Worm (Caenorhabditis elegans) whole organism, L3 larva: ENCODE data around the gene F26A1.7.

ENCODE experiments used
- R02D3.7 ChIP-seq: fragments of 150-350 bp; optimal IDR thresholded peaks from 2 replicates; lab custom pipeline; 2014; ENCODE audit warnings: missing biosample characterization, missing genetic modification characterization
- ZK546.5 ChIP-seq: sonication (generic microtip); optimal IDR thresholded peaks from 2 replicates; lab custom pipeline; 2017; ENCODE audit warnings: missing biosample characterization, missing genetic modification characterization
- ceh-16 ChIP-seq: sonication (generic microtip); optimal IDR thresholded peaks from 2 replicates; lab custom pipeline; 2017; ENCODE audit warnings: missing biosample characterization, missing genetic modification characterization
- ceh-28 ChIP-seq: fragments of 150-350 bp; optimal IDR thresholded peaks from 2 replicates; lab custom pipeline; 2014; ENCODE audit warnings: missing biosample characterization, missing genetic modification reagents, missing genetic modification characterization
- ceh-82 ChIP-seq: fragments of 150-350 bp; optimal IDR thresholded peaks from 2 replicates; lab custom pipeline; 2014; ENCODE audit warnings: missing biosample characterization, missing genetic modification characterization
- egl-27 ChIP-seq: sonication (generic microtip); optimal IDR thresholded peaks from 4 replicates; lab custom pipeline; 2017; ENCODE audit warnings: missing biosample characterization, missing genetic modification reagents, missing genetic modification characterization
- egl-5 ChIP-seq: fragments of 150-350 bp; optimal IDR thresholded peaks from 2 replicates; lab custom pipeline; 2017; ENCODE audit warnings: missing biosample characterization, missing genetic modification reagents, missing genetic modification characterization, inconsistent platforms
- elt-1 ChIP-seq: fragments of 150-350 bp; optimal IDR thresholded peaks from 2 replicates; lab custom pipeline; 2014; ENCODE audit warnings: missing biosample characterization, missing genetic modification characterization
- elt-2 ChIP-seq: sonication (generic microtip); optimal IDR thresholded peaks from 2 replicates; lab custom pipeline; 2016; ENCODE audit warnings: missing genetic modification reagents, mild to moderate bottlenecking, missing genetic modification characterization, missing compliant biosample characterization
- eor-1 ChIP-seq, 2 experiments: fragments of 150-350 bp; optimal IDR thresholded peaks; 2 replicates each; lab custom pipeline; 2014 to 2018; ENCODE audit warnings: missing biosample characterization in 2 of 2, missing genetic modification characterization in 2 of 2
- hmg-11 ChIP-seq: sonication (generic microtip); optimal IDR thresholded peaks from 2 replicates; lab custom pipeline; 2016; ENCODE audit warnings: missing genetic modification characterization, missing compliant biosample characterization
- jun-1 ChIP-seq: fragments of 150-350 bp; optimal IDR thresholded peaks from 2 replicates; lab custom pipeline; 2014; ENCODE audit warnings: missing biosample characterization, missing genetic modification reagents, missing genetic modification characterization
- lin-15B ChIP-seq: fragments of 150-350 bp; optimal IDR thresholded peaks from 2 replicates; lab custom pipeline; 2014; ENCODE audit warnings: missing biosample characterization, missing genetic modification characterization
- lin-39 ChIP-seq: fragments of 150-350 bp; optimal IDR thresholded peaks from 2 replicates; lab custom pipeline; 2018; ENCODE audit warnings: missing biosample characterization, missing genetic modification reagents, missing genetic modification characterization
- lsy-12 ChIP-seq: sonication (generic microtip); optimal IDR thresholded peaks from 2 replicates; lab custom pipeline; 2016; ENCODE audit warnings: mild to moderate bottlenecking, missing genetic modification characterization, missing compliant biosample characterization
- mml-1 ChIP-seq: fragments of 150-350 bp; sonication (generic microtip); optimal IDR thresholded peaks from 3 replicates; lab custom pipeline; 2014; ENCODE audit warnings: missing biosample characterization, missing genetic modification characterization
- nfya-1 ChIP-seq: sonication (generic microtip); optimal IDR thresholded peaks from 2 replicates; lab custom pipeline; 2017; ENCODE audit warnings: missing genetic modification characterization, mild to moderate bottlenecking, missing compliant biosample characterization, antibody characterized with exemption, moderate library complexity; ENCODE audit not compliant: insufficient read depth
- nhr-12 ChIP-seq: fragments of 150-350 bp; optimal IDR thresholded peaks from 2 replicates; lab custom pipeline; 2014; ENCODE audit warnings: missing biosample characterization, missing genetic modification characterization
- nhr-23 ChIP-seq: fragments of 150-350 bp; optimal IDR thresholded peaks from 2 replicates; lab custom pipeline; 2014; ENCODE audit warnings: missing biosample characterization, missing genetic modification reagents, missing genetic modification characterization
- nhr-237 ChIP-seq: fragments of 150-350 bp; optimal IDR thresholded peaks from 2 replicates; lab custom pipeline; 2014; ENCODE audit warnings: missing biosample characterization, missing genetic modification characterization
- nhr-25 ChIP-seq: sonication (generic microtip); optimal IDR thresholded peaks from 2 replicates; lab custom pipeline; 2017; ENCODE audit warnings: missing biosample characterization, missing genetic modification characterization
- nhr-28 ChIP-seq: fragments of 150-350 bp; optimal IDR thresholded peaks from 2 replicates; lab custom pipeline; 2014; ENCODE audit warnings: missing biosample characterization, missing genetic modification characterization
- nhr-43 ChIP-seq: sonication (generic microtip); optimal IDR thresholded peaks from 2 replicates; lab custom pipeline; 2016; ENCODE audit warnings: mild to moderate bottlenecking, missing genetic modification characterization, missing compliant biosample characterization; ENCODE audit not compliant: poor library complexity, severe bottlenecking
- nhr-67 ChIP-seq: fragments of 150-350 bp; optimal IDR thresholded peaks from 2 replicates; lab custom pipeline; 2014; ENCODE audit warnings: missing biosample characterization, missing genetic modification characterization
- nhr-76 ChIP-seq: fragments of 150-350 bp; sonication (generic microtip); optimal IDR thresholded peaks from 5 replicates; lab custom pipeline; 2014; ENCODE audit warnings: missing biosample characterization, missing genetic modification characterization
- nhr-77 ChIP-seq: fragments of 150-350 bp; optimal IDR thresholded peaks from 2 replicates; lab custom pipeline; 2014; ENCODE audit warnings: missing biosample characterization, missing genetic modification characterization
- pha-4 ChIP-seq: fragments of 150-350 bp; optimal IDR thresholded peaks from 2 replicates; lab custom pipeline; 2014; ENCODE audit warnings: missing biosample characterization, missing genetic modification reagents, missing genetic modification characterization
- pqm-1 ChIP-seq: fragments of 150-350 bp; optimal IDR thresholded peaks from 2 replicates; lab custom pipeline; 2017; ENCODE audit warnings: missing biosample characterization, missing genetic modification characterization, inconsistent platforms
- sea-2 ChIP-seq: fragments of 150-350 bp; sonication (generic microtip); optimal IDR thresholded peaks from 4 replicates; lab custom pipeline; 2014; ENCODE audit warnings: missing biosample characterization, missing genetic modification reagents, missing genetic modification characterization
- skn-1 ChIP-seq: fragments of 150-350 bp; optimal IDR thresholded peaks from 2 replicates; lab custom pipeline; 2014; ENCODE audit warnings: missing biosample characterization, missing genetic modification characterization
- tbx-2 ChIP-seq: sonication (generic microtip); optimal IDR thresholded peaks from 2 replicates; lab custom pipeline; 2016; ENCODE audit warnings: mild to moderate bottlenecking, missing genetic modification characterization, missing compliant biosample characterization
- unc-39 ChIP-seq: sonication (generic microtip); optimal IDR thresholded peaks from 4 replicates; lab custom pipeline; 2017; ENCODE audit warnings: missing biosample characterization, missing genetic modification characterization
- unc-62 ChIP-seq: fragments of 150-350 bp; sonication (generic microtip); optimal IDR thresholded peaks from 4 replicates; lab custom pipeline; 2014; ENCODE audit warnings: missing biosample characterization, missing genetic modification reagents, missing genetic modification characterization
- zag-1 ChIP-seq: fragments of 150-350 bp; optimal IDR thresholded peaks from 2 replicates; lab custom pipeline; 2014; ENCODE audit warnings: missing biosample characterization, missing genetic modification characterization
- ztf-4 ChIP-seq: fragments of 150-350 bp; optimal IDR thresholded peaks from 2 replicates; lab custom pipeline; 2014; ENCODE audit warnings: missing biosample characterization, missing genetic modification characterization

Gene F26A1.7

ce11 chrIII:4817240-4817639 lies 2.5 kb downstream of the F26A1.7 start, which contains the start of gene F26A1.4:
Gene F26A1.4, plus strand, starts transcription at chrIII:4817540.
- TF ChIP-seq nhr-28 (tag; lab: Kevin White, UChicago): no peak
- no peak for TF ChIP-seq pqm-1 (tag; lab: Kevin White, UChicago)
- no peak for TF ChIP-seq eor-1 (tag; optimal IDR thresholded peaks at IDR 0.05; lab: Kevin White, UChicago)
- no peak for TF ChIP-seq nhr-77 (tag; lab: Kevin White, UChicago)
- no peak for TF ChIP-seq skn-1 (tag; lab: Kevin White, UChicago)
- TF ChIP-seq nhr-23 (tag; lab: Kevin White, UChicago): no peak
- no peak for TF ChIP-seq lsy-12
- TF ChIP-seq nhr-25 (tag; lab: Kevin White, UChicago): no peak
- TF ChIP-seq nhr-237 (tag; lab: Kevin White, UChicago): no peak
- TF ChIP-seq ceh-16 (tag; lab: Kevin White, UChicago): no peak
- TF ChIP-seq zag-1: no peak
- no peak for TF ChIP-seq nhr-12 (tag; lab: Kevin White, UChicago)
- TF ChIP-seq lin-39: no peak
- TF ChIP-seq elt-1 (tag; lab: Kevin White, UChicago): no peak
- no peak for TF ChIP-seq egl-27
- TF ChIP-seq hmg-11 (tag; lab: Kevin White, UChicago): no peak

ce11 chrIII:4814730-4815129 lies 5.0 kb downstream of the F26A1.7 start, which contains the start of gene arl-6:
Gene arl-6, minus strand, starts transcription at chrIII:4814830.
- TF ChIP-seq ztf-4 (tag; lab: Kevin White, UChicago) (no peak), nhr-67 (tag; lab: Kevin White, UChicago) (no peak), eor-1 (tag; optimal IDR thresholded peaks at IDR 0.05; lab: Kevin White, UChicago) (no peak), unc-39 (tag; lab: Kevin White, UChicago) (no peak), R02D3.7 (tag; lab: Kevin White, UChicago) (no peak), nhr-237 (tag; lab: Kevin White, UChicago) (no peak), egl-5 (no peak), hmg-11 (tag; lab: Kevin White, UChicago) (no peak), pha-4 (no peak), nhr-28 (tag; lab: Kevin White, UChicago) (no peak), unc-62 (GFP tag; lab: Kevin White, UChicago) (no peak), nhr-76 (tag; lab: Kevin White, UChicago) (no peak), jun-1 (tag; lab: Kevin White, UChicago) (no peak), lin-15B (tag; lab: Kevin White, UChicago) (no peak), ceh-16 (tag; lab: Kevin White, UChicago) (no peak), elt-2 (tag; lab: Kevin White, UChicago) (no peak), sea-2 (GFP tag; lab: Kevin White, UChicago) (no peak), nhr-23 (tag; lab: Kevin White, UChicago) (no peak)

ce11 chrIII:4811195-4811594 lies 8.5 kb downstream of the F26A1.7 start, which contains the start of gene C38D4.7:
Gene C38D4.7, minus strand, starts transcription at chrIII:4811295.
- TF ChIP-seq unc-62 (GFP tag; lab: Kevin White, UChicago): no peak
- TF ChIP-seq elt-2 (tag; lab: Kevin White, UChicago): no peak
- no peak for TF ChIP-seq ceh-82 (tag; lab: Kevin White, UChicago)
- TF ChIP-seq, all 47 proteins: peak for 0

- TF ChIP-seq R02D3.7 (tag; lab: Kevin White, UChicago) (no peak), sea-2 (GFP tag; lab: Kevin White, UChicago) (no peak), zag-1 (no peak), hmg-11 (tag; lab: Kevin White, UChicago) (no peak), ztf-4 (tag; lab: Kevin White, UChicago) (no peak), lin-15B (tag; lab: Kevin White, UChicago) (no peak), ceh-28 (tag; lab: Kevin White, UChicago) (no peak), nhr-76 (tag; lab: Kevin White, UChicago) (no peak), nhr-43 (tag; lab: Kevin White, UChicago) (no peak), egl-5 (no peak), nhr-28 (tag; lab: Kevin White, UChicago) (no peak), nhr-77 (tag; lab: Kevin White, UChicago) (no peak), mml-1 (no peak), nfya-1 (tag; lab: Kevin White, UChicago) (no peak), tbx-2 (tag; lab: Kevin White, UChicago) (no peak), ZK546.5 (tag; lab: Kevin White, UChicago) (no peak), nhr-12 (tag; lab: Kevin White, UChicago) (no peak)
- TF ChIP-seq, all 47 proteins: peak for 0
Measured at ce11 chrIII:4809526-4810153, 10.1 kb downstream of the F26A1.7 start, which contains the start of gene pal-1. Gene pal-1, minus strand, starts transcription at chrIII:4809576.
